Fruit fly (Drosophila melanogaster) whole organism, embryonic: ENCODE measurements around the gene CG43338.

Experiments
- ATbp ChIP-seq: fragments of 200-800 bp; sonication (Bioruptor generic); optimal IDR thresholded peaks from 2 replicates; lab custom pipeline; 2017; ENCODE audit warnings: missing biosample characterization, mild to moderate bottlenecking, missing genetic modification characterization, missing genetic modification reagents
- Ada2b ChIP-seq: fragments of 200-800 bp; sonication (Bioruptor generic); IDR thresholded peaks from 2 replicates; pipeline ENCODE4 v1.3.6; 2022; ENCODE audit warnings: missing biosample characterization, missing genetic modification characterization
- BEAF-32 ChIP-seq: fragments of 200-800 bp; sonication (Bioruptor generic); optimal IDR thresholded peaks from 3 replicates; lab custom pipeline; 2017; ENCODE audit warnings: missing biosample characterization, missing genetic modification characterization, mild to moderate bottlenecking, moderate library complexity, missing genetic modification reagents
- CG10959 ChIP-seq: fragments of 200-800 bp; sonication (Bioruptor generic); IDR thresholded peaks from 2 replicates; pipeline ENCODE4 v1.3.6; 2022; ENCODE audit warnings: missing biosample characterization, missing genetic modification characterization
- CG11504 ChIP-seq: fragments of 200-800 bp; sonication (Bioruptor generic); optimal IDR thresholded peaks from 3 replicates; lab custom pipeline; 2019; ENCODE audit warnings: missing biosample characterization, mild to moderate bottlenecking, missing genetic modification characterization, moderate library complexity
- CG11695 ChIP-seq: fragments of 200-800 bp; sonication (Bioruptor generic); IDR thresholded peaks from 3 replicates; pipeline ENCODE4 v1.3.6; 2022; ENCODE audit warnings: missing biosample characterization, missing genetic modification characterization
- CG12104 ChIP-seq: fragments of 200-800 bp; sonication (Bioruptor generic); optimal IDR thresholded peaks from 3 replicates; lab custom pipeline; 2016; ENCODE audit warnings: missing biosample characterization, missing genetic modification characterization
- CG12155 ChIP-seq: fragments of 200-800 bp; sonication (Bioruptor generic); optimal IDR thresholded peaks from 3 replicates; lab custom pipeline; 2016; ENCODE audit warnings: missing biosample characterization, missing genetic modification characterization
- CG12219 ChIP-seq: fragments of 200-800 bp; sonication (Bioruptor generic); optimal IDR thresholded peaks from 3 replicates; lab custom pipeline; 2018; ENCODE audit warnings: missing biosample characterization, mild to moderate bottlenecking, missing genetic modification characterization
- CG12942 ChIP-seq: fragments of 200-800 bp; sonication (Bioruptor generic); optimal IDR thresholded peaks from 3 replicates; lab custom pipeline; 2016; ENCODE audit warnings: missing biosample characterization, missing genetic modification characterization
- CG14014 ChIP-seq: fragments of 200-800 bp; sonication (Bioruptor generic); IDR thresholded peaks from 2 replicates; pipeline ENCODE4 v1.3.6; 2022; ENCODE audit warnings: missing biosample characterization, missing genetic modification characterization
- CG14441 ChIP-seq: fragments of 200-800 bp; sonication (Bioruptor generic); IDR thresholded peaks from 2 replicates; pipeline ENCODE4 v1.3.6; 2022; ENCODE audit warnings: missing biosample characterization, missing genetic modification characterization
- CG14667 ChIP-seq: fragments of 200-800 bp; sonication (Bioruptor generic); IDR thresholded peaks from 2 replicates; pipeline ENCODE4 v1.3.6; 2022; ENCODE audit warnings: missing biosample characterization, missing genetic modification characterization
- CG15514 ChIP-seq: fragments of 200-800 bp; sonication (Bioruptor generic); optimal IDR thresholded peaks from 3 replicates; lab custom pipeline; 2017; ENCODE audit warnings: missing biosample characterization, missing genetic modification characterization, mild to moderate bottlenecking, moderate library complexity, missing genetic modification reagents
- CG17186 ChIP-seq: fragments of 200-800 bp; sonication (Bioruptor generic); optimal IDR thresholded peaks from 3 replicates; lab custom pipeline; 2017; ENCODE audit warnings: missing biosample characterization, missing genetic modification reagents, missing genetic modification characterization
- CG17359 ChIP-seq: fragments of 200-800 bp; sonication (Bioruptor generic); optimal IDR thresholded peaks from 3 replicates; lab custom pipeline; 2018; ENCODE audit warnings: missing biosample characterization, mild to moderate bottlenecking, missing genetic modification characterization, moderate library complexity
- CG17829 ChIP-seq: fragments of 200-800 bp; optimal IDR thresholded peaks from 2 replicates; lab custom pipeline; 2019; ENCODE audit warnings: missing biosample characterization, mild to moderate bottlenecking, missing genetic modification characterization, moderate library complexity
- CG1792 ChIP-seq: fragments of 200-800 bp; sonication (Bioruptor generic); optimal IDR thresholded peaks from 2 replicates; lab custom pipeline; 2016; ENCODE audit warnings: missing biosample characterization, missing genetic modification characterization
- CG2678 ChIP-seq: fragments of 200-800 bp; sonication (Bioruptor generic); optimal IDR thresholded peaks from 3 replicates; lab custom pipeline; 2019; ENCODE audit warnings: missing biosample characterization, mild to moderate bottlenecking, missing genetic modification characterization, moderate library complexity
- CG31365 ChIP-seq: fragments of 200-800 bp; sonication (Bioruptor generic); optimal IDR thresholded peaks from 2 replicates; lab custom pipeline; 2018; ENCODE audit warnings: missing biosample characterization, mild to moderate bottlenecking, missing genetic modification characterization
- CG7372 ChIP-seq: fragments of 200-800 bp; sonication (Bioruptor generic); IDR thresholded peaks from 2 replicates; pipeline ENCODE4 v1.3.6; 2022; ENCODE audit warnings: missing biosample characterization, missing genetic modification characterization
- CG7839 ChIP-seq: fragments of 200-800 bp; sonication (Bioruptor generic); optimal IDR thresholded peaks from 3 replicates; lab custom pipeline; 2018; ENCODE audit warnings: missing biosample characterization, mild to moderate bottlenecking, missing genetic modification characterization, moderate library complexity
- CG7963 ChIP-seq: fragments of 200-800 bp; sonication (Bioruptor generic); IDR thresholded peaks from 3 replicates; pipeline ENCODE4 v1.3.6; 2022; ENCODE audit warnings: missing biosample characterization, missing genetic modification characterization; ENCODE audit not compliant: partially characterized antibody
- CG8924 ChIP-seq: fragments of 200-800 bp; optimal IDR thresholded peaks from 3 replicates; lab custom pipeline; 2019; ENCODE audit warnings: missing biosample characterization, mild to moderate bottlenecking, missing genetic modification characterization, moderate library complexity
- CG9932 ChIP-seq: fragments of 200-800 bp; sonication (Bioruptor generic); IDR thresholded peaks from 2 replicates; pipeline ENCODE4 v1.3.6; 2022; ENCODE audit warnings: missing biosample characterization, missing genetic modification characterization
- CHES-1-like ChIP-seq: fragments of 200-800 bp; sonication (Bioruptor generic); optimal IDR thresholded peaks from 2 replicates; lab custom pipeline; 2016; ENCODE audit warnings: missing biosample characterization, missing genetic modification characterization
- D19A ChIP-seq: fragments of 200-800 bp; optimal IDR thresholded peaks from 3 replicates; lab custom pipeline; 2019; ENCODE audit warnings: missing biosample characterization, mild to moderate bottlenecking, missing genetic modification characterization, moderate library complexity
- Ets65A ChIP-seq: fragments of 200-800 bp; sonication (Bioruptor generic); peaks from one replicate; lab custom pipeline; 2016; ENCODE audit warnings: missing biosample characterization, missing genetic modification characterization
- HLHmδ ChIP-seq: fragments of 200-800 bp; sonication (Bioruptor generic); optimal IDR thresholded peaks from 2 replicates; lab custom pipeline; 2018; ENCODE audit warnings: missing biosample characterization, mild to moderate bottlenecking, missing genetic modification characterization, moderate library complexity
- Kr ChIP-seq: fragments of 200-800 bp; sonication (Bioruptor generic); optimal IDR thresholded peaks from 2 replicates; lab custom pipeline; 2017; ENCODE audit warnings: missing biosample characterization, mild to moderate bottlenecking, missing genetic modification characterization
- PHDP ChIP-seq: fragments of 200-800 bp; sonication (Bioruptor generic); optimal IDR thresholded peaks from 3 replicates; lab custom pipeline; 2018; ENCODE audit warnings: missing biosample characterization, mild to moderate bottlenecking, missing genetic modification characterization, moderate library complexity
- Ptx1 ChIP-seq: fragments of 200-800 bp; sonication (Bioruptor generic); IDR thresholded peaks from 2 replicates; pipeline ENCODE4 v1.3.6; 2022; ENCODE audit warnings: missing biosample characterization, missing genetic modification characterization
- Xrp1 ChIP-seq: fragments of 200-800 bp; sonication (Bioruptor generic); IDR thresholded peaks from 2 replicates; pipeline ENCODE4 v1.3.6; 2022; ENCODE audit warnings: missing biosample characterization, missing genetic modification characterization
- ap ChIP-seq: fragments of 200-800 bp; sonication (Bioruptor generic); IDR thresholded peaks from 2 replicates; pipeline ENCODE4 v1.3.6; 2022; ENCODE audit warnings: missing biosample characterization, missing genetic modification characterization
- cg ChIP-seq: fragments of 200-800 bp; sonication (Bioruptor generic); optimal IDR thresholded peaks from 3 replicates; lab custom pipeline; 2019; ENCODE audit warnings: missing biosample characterization, mild to moderate bottlenecking, missing genetic modification characterization, moderate library complexity
- dpn ChIP-seq, 2 experiments: fragments of 200-800 bp; sonication (Bioruptor generic); optimal IDR thresholded peaks; 3 replicates each; lab custom pipeline; 2016; ENCODE audit warnings: missing biosample characterization in 2 of 2, missing genetic modification characterization in 2 of 2
- fd64A ChIP-seq: fragments of 200-800 bp; sonication (Bioruptor generic); optimal IDR thresholded peaks from 3 replicates; lab custom pipeline; 2018; ENCODE audit warnings: missing biosample characterization, mild to moderate bottlenecking, missing genetic modification characterization
- gcm2 ChIP-seq: fragments of 200-800 bp; sonication (Bioruptor generic); optimal IDR thresholded peaks from 2 replicates; lab custom pipeline; 2016; ENCODE audit warnings: missing biosample characterization, missing genetic modification characterization
- ham ChIP-seq: fragments of 200-800 bp; sonication (Bioruptor generic); IDR thresholded peaks from 2 replicates; pipeline ENCODE4 v1.3.6; 2022; ENCODE audit warnings: missing biosample characterization, missing genetic modification characterization
- hth ChIP-seq: fragments of >200 bp; optimal IDR thresholded peaks from 2 replicates; lab custom pipeline; 2017; ENCODE audit warnings: inconsistent platforms
- kah ChIP-seq: fragments of 200-800 bp; sonication (Bioruptor generic); optimal IDR thresholded peaks from 2 replicates; lab custom pipeline; 2018; ENCODE audit warnings: missing biosample characterization, mild to moderate bottlenecking, missing genetic modification characterization
- phol ChIP-seq: fragments of 200-800 bp; sonication (Bioruptor generic); optimal IDR thresholded peaks from 3 replicates; lab custom pipeline; 2018; ENCODE audit warnings: missing biosample characterization, mild to moderate bottlenecking, missing genetic modification characterization, moderate library complexity
- sisA ChIP-seq: fragments of 200-800 bp; sonication (Bioruptor generic); IDR thresholded peaks from 2 replicates; pipeline ENCODE4 v1.3.6; 2022; ENCODE audit warnings: missing biosample characterization, missing genetic modification characterization
- sqz ChIP-seq: fragments of 200-800 bp; sonication (Bioruptor generic); optimal IDR thresholded peaks from 3 replicates; lab custom pipeline; 2018; ENCODE audit warnings: missing biosample characterization, mild to moderate bottlenecking, missing genetic modification characterization
- tgo ChIP-seq: fragments of 200-800 bp; sonication (Bioruptor generic); IDR thresholded peaks from 3 replicates; pipeline ENCODE4 v1.3.6; 2022; ENCODE audit warnings: missing biosample characterization, missing genetic modification characterization
- tio ChIP-seq: fragments of 200-800 bp; sonication (Bioruptor generic); optimal IDR thresholded peaks from 2 replicates; lab custom pipeline; 2017; ENCODE audit warnings: missing biosample characterization, missing genetic modification characterization, inconsistent platforms
- twi ChIP-seq: fragments of 200-800 bp; optimal IDR thresholded peaks from 2 replicates; lab custom pipeline; 2019; ENCODE audit warnings: missing biosample characterization, mild to moderate bottlenecking, missing genetic modification characterization, moderate library complexity
- unpg ChIP-seq: fragments of 200-800 bp; sonication (Bioruptor generic); optimal IDR thresholded peaks from 3 replicates; lab custom pipeline; 2018; ENCODE audit warnings: missing biosample characterization, mild to moderate bottlenecking, missing genetic modification characterization, moderate library complexity
- zf30C ChIP-seq: fragments of 200-800 bp; sonication (Bioruptor generic); optimal IDR thresholded peaks from 3 replicates; lab custom pipeline; 2018; ENCODE audit warnings: missing biosample characterization, mild to moderate bottlenecking, missing genetic modification characterization

CG43338 gene

dm6 chr2L:18694724-18695105 lies 23.7 kb upstream of the CG43338 start (continued):
- TF ChIP-seq CG2678 (tag; lab: Kevin White, UChicago) (no peak), phol (tag; lab: Kevin White, UChicago) (peak; percentile 19), CG14667 (GFP tag; lab: Robert Waterston, UW) (0 out of 2 replicates have a peak, but pooled peaks have one; percentile 16), PHDP (tag; lab: Kevin White, UChicago) (peak; percentile 51), CG11695 (GFP tag; lab: Robert Waterston, UW) (peak; percentile 62), CG14441 (GFP tag; lab: Robert Waterston, UW) (peak; percentile 35; the same call in 1 of the 2 replicates), CG9932 (peak; percentile 29; the same call in 1 of the 2 replicates), tgo (GFP tag; lab: Robert Waterston, UW) (peak; percentile 53; the same call in 2 of the 3 replicates), CG17829 (no peak), CG11504 (tag; lab: Kevin White, UChicago) (peak; percentile 61), CG12219 (GFP tag; lab: Kevin White, UChicago) (peak; percentile 10), CG12942 (GFP tag; lab: Kevin White, UChicago) (peak; percentile 19), unpg (GFP tag; lab: Kevin White, UChicago) (peak; percentile 72), ATbp (GFP tag; lab: Kevin White, UChicago) (peak; percentile 43), CG14014 (peak; percentile 37; the same call in 1 of the 2 replicates), CG17359 (tag; lab: Kevin White, UChicago) (peak; percentile 10), Ets65A (GFP tag; lab: Kevin White, UChicago) (peak; percentile 88), Xrp1 (GFP tag; lab: Robert Waterston, UW) (peak; percentile 55), zf30C (GFP tag; lab: Kevin White, UChicago) (peak; percentile 49), Ada2b (peak; percentile 48; the same call in 1 of the 2 replicates), dpn (GFP tag; optimal IDR thresholded peaks at IDR 0.05; lab: Kevin White, UChicago) (peak in 1 of 2 experiments; percentile 31)

DNA sequence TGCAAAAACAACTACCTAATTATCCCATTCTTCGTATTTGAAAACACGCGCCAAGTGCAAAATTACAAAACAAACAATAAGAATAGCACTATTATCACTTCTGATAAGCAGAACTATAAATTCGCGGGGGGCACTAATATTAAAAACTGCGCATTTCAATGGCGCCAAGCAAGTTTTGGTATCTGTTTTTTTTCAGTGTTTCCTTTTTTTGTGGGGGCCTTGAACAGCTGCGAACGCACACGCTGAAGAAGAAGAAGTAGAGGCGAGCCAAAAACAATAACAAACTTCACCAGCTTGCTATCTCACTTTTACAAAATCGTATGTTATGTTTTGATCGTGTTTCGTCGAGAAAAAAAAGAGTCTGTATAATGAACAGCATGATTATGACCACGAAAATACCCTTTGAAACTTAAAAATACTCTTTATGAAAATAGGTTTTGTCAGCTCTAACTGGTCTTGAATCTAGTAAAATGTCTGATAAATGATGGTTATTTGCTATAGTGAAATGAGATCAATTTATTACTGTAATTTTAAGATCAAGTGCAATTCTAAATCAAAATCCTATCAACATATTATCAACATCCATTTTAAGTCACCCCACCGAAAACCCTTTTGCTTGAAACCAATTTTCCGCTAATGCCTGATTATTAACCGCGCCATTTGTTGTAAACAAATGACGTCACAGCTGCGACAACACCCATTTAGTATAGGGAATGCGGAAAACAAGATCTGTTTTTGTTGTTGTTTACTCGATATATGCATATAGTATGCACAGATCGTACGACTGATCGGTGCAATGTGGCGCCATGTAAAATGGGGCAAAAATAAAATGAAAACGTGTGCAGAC lies 23.1 kb upstream of the CG43338 start:
- TF ChIP-seq CG17186 (GFP tag; lab: Kevin White, UChicago) (no peak), ap (GFP tag; lab: Robert Waterston, UW) (peak; percentile 60), twi (tag; lab: Kevin White, UChicago) (no peak), fd64A (GFP tag; lab: Kevin White, UChicago) (no peak), ham (GFP tag; lab: Robert Waterston, UW) (no peak), Kr (GFP tag; lab: Kevin White, UChicago) (no peak), HLHmδ (GFP tag; lab: Kevin White, UChicago) (no peak), hth (no peak), CG7839 (tag; lab: Kevin White, UChicago) (peak; percentile 48), CHES-1-like (GFP tag; lab: Kevin White, UChicago) (peak; percentile 84), CG31365 (no peak), sisA (GFP tag; lab: Robert Waterston, UW) (peak; percentile 54; the same call in 1 of the 2 replicates), CG15514 (GFP tag; lab: Kevin White, UChicago) (peak; percentile 38), gcm2 (GFP tag; lab: Kevin White, UChicago) (peak; percentile 37), cg (no peak), CG7372 (GFP tag; lab: Robert Waterston, UW) (no peak), tio (peak; percentile 46), CG8924 (tag; lab: Kevin White, UChicago) (peak; percentile 60), CG12155 (peak; percentile 57), BEAF-32 (no peak), kah (GFP tag; lab: Kevin White, UChicago) (no peak), Ptx1 (GFP tag; lab: Robert Waterston, UW) (peak; percentile 63), CG12104 (GFP tag; lab: Kevin White, UChicago) (no peak), CG10959 (GFP tag; lab: Robert Waterston, UW) (peak; percentile 31; the same call in 1 of the 2 replicates), CG7963 (GFP tag; lab: Robert Waterston, UW) (no peak), D19A (peak; percentile 90), sqz (GFP tag; lab: Kevin White, UChicago) (peak; percentile 99), CG1792 (GFP tag; lab: Kevin White, UChicago) (no peak)
